Worm (Caenorhabditis elegans): ENCODE measurements around the gene C53C11.1.

DNA sequence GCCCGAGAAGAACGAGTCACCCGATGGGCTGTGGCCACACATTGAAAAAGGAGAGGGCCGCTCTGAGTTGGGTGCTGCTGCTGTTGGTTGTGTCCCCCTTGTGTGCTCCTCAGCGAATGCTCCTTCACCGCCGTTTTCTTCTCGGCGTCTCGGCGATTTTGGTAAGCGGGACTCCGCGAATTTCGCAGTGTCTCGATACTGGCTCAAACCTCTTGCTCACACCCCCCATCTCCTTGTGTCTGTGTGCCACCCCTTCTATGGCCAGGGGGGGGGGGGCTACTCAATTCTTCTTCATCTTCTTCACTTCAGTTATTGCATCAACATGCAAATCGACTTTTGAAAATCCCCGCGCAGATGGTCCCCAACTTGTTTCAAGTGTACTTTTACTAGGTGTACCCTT, 25.6 kb upstream of the C53C11.1 start:
- TF ChIP-seq ceh-48 (tag; optimal IDR thresholded peaks at IDR 0.05) = peak; percentile 17
- TF ChIP-seq rnt-1 (tag; optimal IDR thresholded peaks at IDR 0.05) = peak; percentile 8
- TF ChIP-seq ztf-16 (tag; optimal IDR thresholded peaks at IDR 0.05) = no peak
- TF ChIP-seq nhr-11 (tag; optimal IDR thresholded peaks at IDR 0.05) = no peak
- TF ChIP-seq unc-86 (tag; optimal IDR thresholded peaks at IDR 0.05) = peak; percentile 17

Measured in whole organism, late embryonic.